Fruit fly (Drosophila melanogaster) whole organism, embryonic: Measurements from ENCODE around the gene tho2.
A peak's percentile ranks its signal among the peaks of the same experiment; 100 is the strongest.

Experiments used
- B-H2 ChIP-seq: fragments of 200-800 bp; sonication (Bioruptor generic); optimal IDR thresholded peaks from 2 replicates; lab custom pipeline; 2018; ENCODE audit warnings: missing biosample characterization, mild to moderate bottlenecking, missing genetic modification characterization
- Bgb ChIP-seq: fragments of 200-800 bp; sonication (Bioruptor generic); IDR thresholded peaks from 2 replicates; pipeline ENCODE4 v1.3.6; 2022; ENCODE audit warnings: missing biosample characterization, missing genetic modification characterization; ENCODE audit not compliant: partially characterized antibody
- CG10147 ChIP-seq: fragments of 200-800 bp; sonication (Bioruptor generic); optimal IDR thresholded peaks from 2 replicates; lab custom pipeline; 2019; ENCODE audit warnings: missing biosample characterization, mild to moderate bottlenecking, missing genetic modification characterization, moderate library complexity
- CG11093 ChIP-seq: fragments of 200-800 bp; sonication (Bioruptor generic); IDR thresholded peaks from 3 replicates; pipeline ENCODE4 v1.3.6; 2022; ENCODE audit warnings: missing biosample characterization, missing genetic modification characterization
- CG11504 ChIP-seq: fragments of 200-800 bp; sonication (Bioruptor generic); optimal IDR thresholded peaks from 3 replicates; lab custom pipeline; 2019; ENCODE audit warnings: missing biosample characterization, mild to moderate bottlenecking, missing genetic modification characterization, moderate library complexity
- CG11560 ChIP-seq: fragments of 200-800 bp; sonication (Bioruptor generic); IDR thresholded peaks from 3 replicates; pipeline ENCODE4 v1.3.6; 2022; ENCODE audit warnings: missing biosample characterization, missing genetic modification characterization
- CG11696 ChIP-seq: fragments of 200-800 bp; sonication (Bioruptor generic); IDR thresholded peaks from 2 replicates; pipeline ENCODE4 v1.3.6; 2022; ENCODE audit warnings: missing biosample characterization, missing genetic modification characterization
- CG12236 ChIP-seq: fragments of 200-800 bp; sonication (Bioruptor generic); optimal IDR thresholded peaks from 2 replicates; lab custom pipeline; 2016; ENCODE audit warnings: missing biosample characterization, missing genetic modification characterization
- CG1603 ChIP-seq: fragments of 200-800 bp; sonication (Bioruptor generic); optimal IDR thresholded peaks from 2 replicates; lab custom pipeline; 2019; ENCODE audit warnings: missing biosample characterization, mild to moderate bottlenecking, missing genetic modification characterization, moderate library complexity
- CG17385 ChIP-seq: fragments of 200-800 bp; sonication (Bioruptor generic); optimal IDR thresholded peaks from 3 replicates; lab custom pipeline; 2018; ENCODE audit warnings: missing biosample characterization, mild to moderate bottlenecking, missing genetic modification characterization
- CG17612 ChIP-seq: fragments of 200-800 bp; sonication (Bioruptor generic); IDR thresholded peaks from 2 replicates; pipeline ENCODE4 v1.3.6; 2022; ENCODE audit warnings: missing biosample characterization, missing genetic modification characterization
- CG17829 ChIP-seq: fragments of 200-800 bp; optimal IDR thresholded peaks from 2 replicates; lab custom pipeline; 2019; ENCODE audit warnings: missing biosample characterization, mild to moderate bottlenecking, missing genetic modification characterization, moderate library complexity
- CG18011 ChIP-seq: fragments of 200-800 bp; sonication (Bioruptor generic); optimal IDR thresholded peaks from 2 replicates; lab custom pipeline; 2017; ENCODE audit warnings: missing biosample characterization, missing genetic modification characterization, mild to moderate bottlenecking, moderate library complexity, missing genotype
- CG18599 ChIP-seq: fragments of 200-800 bp; sonication (Bioruptor generic); optimal IDR thresholded peaks from 3 replicates; lab custom pipeline; 2017; ENCODE audit warnings: missing biosample characterization, missing genetic modification characterization, mild to moderate bottlenecking, moderate library complexity, missing genetic modification reagents
- CG18764 ChIP-seq: fragments of 200-800 bp; sonication (Bioruptor generic); optimal IDR thresholded peaks from 3 replicates; lab custom pipeline; 2016; ENCODE audit warnings: missing biosample characterization, missing genetic modification characterization
- CG2116 ChIP-seq: fragments of 200-800 bp; sonication (Bioruptor generic); optimal IDR thresholded peaks from 3 replicates; lab custom pipeline; 2018; ENCODE audit warnings: missing biosample characterization, mild to moderate bottlenecking, missing genetic modification characterization
- CG2199 ChIP-seq: fragments of 200-800 bp; sonication (Bioruptor generic); IDR thresholded peaks from 3 replicates; pipeline ENCODE4 v1.3.6; 2022; ENCODE audit warnings: missing biosample characterization, missing genetic modification characterization
- CG2202 ChIP-seq: fragments of 200-800 bp; sonication (Bioruptor generic); optimal IDR thresholded peaks from 2 replicates; lab custom pipeline; 2018; ENCODE audit warnings: missing biosample characterization, mild to moderate bottlenecking, missing genetic modification characterization
- CG30431 ChIP-seq: fragments of 200-800 bp; sonication (Bioruptor generic); optimal IDR thresholded peaks from 2 replicates; lab custom pipeline; 2017; ENCODE audit warnings: missing biosample characterization, missing genetic modification characterization
- CG31441 ChIP-seq: fragments of 200-800 bp; sonication (Bioruptor generic); IDR thresholded peaks from 2 replicates; pipeline ENCODE4 v1.3.6; 2022; ENCODE audit warnings: missing biosample characterization, missing genetic modification characterization
- CG33557 ChIP-seq: fragments of 200-800 bp; sonication (Bioruptor generic); optimal IDR thresholded peaks from 2 replicates; lab custom pipeline; 2019; ENCODE audit warnings: missing biosample characterization, mild to moderate bottlenecking, missing genetic modification characterization, moderate library complexity
- CG34224 ChIP-seq: fragments of 200-800 bp; sonication (Bioruptor generic); IDR thresholded peaks from 3 replicates; pipeline ENCODE4 v1.3.6; 2022; ENCODE audit warnings: missing biosample characterization, missing genetic modification characterization; ENCODE audit not compliant: partially characterized antibody
- CG4707 ChIP-seq: fragments of 200-800 bp; sonication (Bioruptor generic); optimal IDR thresholded peaks from 2 replicates; lab custom pipeline; 2018; ENCODE audit warnings: missing biosample characterization, mild to moderate bottlenecking, missing genetic modification characterization, moderate library complexity
- CG6683 ChIP-seq: fragments of 200-800 bp; sonication (Bioruptor generic); optimal IDR thresholded peaks from 2 replicates; lab custom pipeline; 2017; ENCODE audit warnings: missing biosample characterization, mild to moderate bottlenecking, missing genetic modification characterization, missing genetic modification reagents
- CG9609 ChIP-seq: fragments of 200-800 bp; sonication (Bioruptor generic); optimal IDR thresholded peaks from 3 replicates; lab custom pipeline; 2016; ENCODE audit warnings: missing biosample characterization, missing genetic modification characterization
- CG9876 ChIP-seq: fragments of 200-800 bp; sonication (Bioruptor generic); optimal IDR thresholded peaks from 2 replicates; lab custom pipeline; 2016; ENCODE audit warnings: missing biosample characterization, missing genetic modification characterization
- Dfd ChIP-seq, 2 experiments: fragments of >200 bp; optimal IDR thresholded peaks; 2 replicates each; lab custom pipeline; 2017; ENCODE audit warnings: missing biosample characterization in 2 of 2, missing genetic modification characterization in 2 of 2
- Hr51 ChIP-seq, 2 experiments: fragments of 200-800 bp; sonication (Bioruptor generic); optimal IDR thresholded peaks; 2 replicates in 1 of 2; 3 replicates in 1 of 2; lab custom pipeline; 2016 to 2018; ENCODE audit warnings: missing biosample characterization in 2 of 2, missing genetic modification characterization in 2 of 2, mild to moderate bottlenecking in 1 of 2, moderate library complexity in 1 of 2
- Kr ChIP-seq: fragments of 200-800 bp; sonication (Bioruptor generic); optimal IDR thresholded peaks from 2 replicates; lab custom pipeline; 2017; ENCODE audit warnings: missing biosample characterization, mild to moderate bottlenecking, missing genetic modification characterization
- NC2β ChIP-seq: fragments of 200-800 bp; sonication (Bioruptor generic); optimal IDR thresholded peaks from 2 replicates; lab custom pipeline; 2016; ENCODE audit warnings: missing biosample characterization, missing genetic modification characterization
- YL-1 ChIP-seq: fragments of 200-800 bp; sonication (Bioruptor generic); optimal IDR thresholded peaks from 3 replicates; lab custom pipeline; 2017; ENCODE audit warnings: missing biosample characterization, mild to moderate bottlenecking, missing genetic modification characterization
- ac ChIP-seq: fragments of 200-800 bp; sonication (Bioruptor generic); optimal IDR thresholded peaks from 3 replicates; lab custom pipeline; 2017; ENCODE audit warnings: missing biosample characterization, mild to moderate bottlenecking, missing genetic modification characterization
- ap ChIP-seq: fragments of 200-800 bp; sonication (Bioruptor generic); IDR thresholded peaks from 2 replicates; pipeline ENCODE4 v1.3.6; 2022; ENCODE audit warnings: missing biosample characterization, missing genetic modification characterization
- bsh ChIP-seq, 2 experiments: fragments of 200-800 bp; sonication (Bioruptor generic); optimal IDR thresholded peaks; 2 replicates each; lab custom pipeline; 2017 to 2018; ENCODE audit warnings: mild to moderate bottlenecking in 2 of 2, missing biosample characterization in 2 of 2, missing genetic modification characterization in 2 of 2, moderate library complexity in 1 of 2
- chn ChIP-seq: fragments of 200-800 bp; sonication (Bioruptor generic); optimal IDR thresholded peaks from 2 replicates; lab custom pipeline; 2016; ENCODE audit warnings: missing biosample characterization, missing genetic modification characterization
- crol ChIP-seq: fragments of 200-800 bp; sonication (Bioruptor generic); IDR thresholded peaks from 2 replicates; pipeline ENCODE4 v1.3.6; 2022; ENCODE audit warnings: missing biosample characterization, missing genetic modification characterization
- fru ChIP-seq: fragments of >200 bp; optimal IDR thresholded peaks from 2 replicates; lab custom pipeline; 2017
- hkb ChIP-seq, 2 experiments: fragments of 200-800 bp in 1 of 2; fragments of >200 bp in 1 of 2; sonication (Bioruptor generic) in 1 of 2; IDR thresholded peaks in 1 of 2; optimal IDR thresholded peaks in 1 of 2; 2 replicates each; pipeline versions ENCODE4 v1.3.6 to Lab custom; 2017 to 2022; ENCODE audit warnings: missing biosample characterization in 1 of 2, missing genetic modification characterization in 1 of 2
- klu ChIP-seq: fragments of 200-800 bp; sonication (Bioruptor generic); IDR thresholded peaks from 2 replicates; pipeline ENCODE4 v1.3.6; 2022; ENCODE audit warnings: missing biosample characterization, missing genetic modification characterization
- lbe ChIP-seq: fragments of 200-800 bp; sonication (Bioruptor generic); optimal IDR thresholded peaks from 2 replicates; lab custom pipeline; 2016; ENCODE audit warnings: missing biosample characterization, mild to moderate bottlenecking, missing genetic modification characterization
- odd ChIP-seq: fragments of 200-800 bp; sonication (Bioruptor generic); optimal IDR thresholded peaks from 2 replicates; lab custom pipeline; 2017; ENCODE audit warnings: missing biosample characterization, mild to moderate bottlenecking, missing genetic modification characterization
- pita ChIP-seq: fragments of 200-800 bp; sonication (Bioruptor generic); optimal IDR thresholded peaks from 2 replicates; lab custom pipeline; 2017; ENCODE audit warnings: missing biosample characterization, mild to moderate bottlenecking, missing genetic modification characterization
- ranshi ChIP-seq: fragments of 200-800 bp; sonication (Bioruptor generic); IDR thresholded peaks from 2 replicates; pipeline ENCODE4 v1.3.6; 2022; ENCODE audit warnings: missing biosample characterization, missing genetic modification characterization
- salm ChIP-seq: fragments of 200-800 bp; sonication (Bioruptor generic); optimal IDR thresholded peaks from 2 replicates; lab custom pipeline; 2018; ENCODE audit warnings: missing biosample characterization, mild to moderate bottlenecking, missing genetic modification characterization
- sc ChIP-seq, 3 experiments: fragments of >200 bp in 2 of 3; fragments of 200-800 bp in 1 of 3; sonication (Bioruptor generic) in 1 of 3; optimal IDR thresholded peaks; 2 replicates in 2 of 3; 3 replicates in 1 of 3; lab custom pipeline; 2017; ENCODE audit warnings: mild to moderate bottlenecking in 1 of 3, missing biosample characterization in 1 of 3, missing genetic modification characterization in 1 of 3, missing genetic modification reagents in 1 of 3
- schlank ChIP-seq: fragments of 200-800 bp; sonication (Bioruptor generic); optimal IDR thresholded peaks from 2 replicates; lab custom pipeline; 2018; ENCODE audit warnings: missing biosample characterization, mild to moderate bottlenecking, missing genetic modification characterization
- sens ChIP-seq: fragments of 200-800 bp; sonication (Bioruptor generic); peaks from one replicate; lab custom pipeline; 2016; ENCODE audit warnings: missing biosample characterization, missing genetic modification characterization
- slbo ChIP-seq: fragments of 200-800 bp; sonication (Bioruptor generic); IDR thresholded peaks from 2 replicates; pipeline ENCODE4 v1.3.6; 2022; ENCODE audit warnings: missing biosample characterization, missing genetic modification characterization
- trem ChIP-seq: fragments of 200-800 bp; optimal IDR thresholded peaks from 3 replicates; lab custom pipeline; 2019; ENCODE audit warnings: missing biosample characterization, mild to moderate bottlenecking, missing genetic modification characterization, moderate library complexity
- yki ChIP-seq: fragments of >200 bp; optimal IDR thresholded peaks from 3 replicates; lab custom pipeline; 2018
- zfh2 ChIP-seq: fragments of 200-800 bp; sonication (Bioruptor generic); optimal IDR thresholded peaks from 2 replicates; lab custom pipeline; 2016; ENCODE audit warnings: missing biosample characterization, missing genetic modification characterization

tho2 gene

dm6 chr2L:2193357-2193780 lies 48.4 kb upstream of the tho2 start (continued):
- TF ChIP-seq trem (tag; lab: Kevin White, UChicago) (peak; percentile 31), CG18599 (GFP tag; lab: Kevin White, UChicago) (peak; percentile 53), CG6683 (peak; percentile 15), ranshi (GFP tag; lab: Robert Waterston, UW) (no peak), CG2202 (tag; lab: Kevin White, UChicago) (peak; percentile 31), CG12236 (no peak), NC2β (GFP tag; lab: Kevin White, UChicago) (peak; percentile 21), ap (no peak), yki (lab: Kevin White, UChicago) (no peak), ac (GFP tag; lab: Kevin White, UChicago) (no peak), CG18011 (GFP tag; lab: Kevin White, UChicago) (peak; percentile 15), B-H2 (GFP tag; lab: Kevin White, UChicago) (peak; percentile 78), schlank (peak; percentile 59), bsh (GFP tag; optimal IDR thresholded peaks at IDR 0.05; lab: Kevin White, UChicago) (peak; percentile 20 to 66), slbo (GFP tag; lab: Robert Waterston, UW) (no peak), sens (GFP tag; lab: Kevin White, UChicago) (peak; percentile 95), CG17612 (GFP tag; lab: Robert Waterston, UW) (no peak), CG2116 (GFP tag; lab: Kevin White, UChicago) (peak; percentile 99), chn (GFP tag; lab: Kevin White, UChicago) (no peak), sc (optimal IDR thresholded peaks at IDR 0.05; lab: Kevin White, UChicago) (no peak), sc (GFP tag; optimal IDR thresholded peaks at IDR 0.05; lab: Kevin White, UChicago) (no peak), CG9609 (no peak), klu (no peak), pita (GFP tag; lab: Kevin White, UChicago) (no peak), salm (tag; lab: Kevin White, UChicago) (peak; percentile 38), crol (GFP tag; lab: Robert Waterston, UW) (no peak), CG31441 (GFP tag; lab: Robert Waterston, UW) (no peak), fru (lab: Kevin White, UChicago) (no peak), hkb (optimal IDR thresholded peaks at IDR 0.05; lab: Kevin White, UChicago) (peak; percentile 79), hkb (GFP tag; IDR thresholded peaks at IDR 0.05; lab: Robert Waterston, UW) (no peak), CG11696 (GFP tag; lab: Robert Waterston, UW) (no peak), YL-1 (GFP tag; lab: Kevin White, UChicago) (peak; percentile 63), CG2199 (GFP tag; lab: Robert Waterston, UW) (no peak), CG4707 (GFP tag; lab: Kevin White, UChicago) (no peak), CG33557 (no peak), CG18764 (GFP tag; lab: Kevin White, UChicago) (no peak), CG11504 (tag; lab: Kevin White, UChicago) (peak; percentile 35), Kr (no peak), CG17829 (tag; lab: Kevin White, UChicago) (peak; percentile 33), CG30431 (GFP tag; lab: Kevin White, UChicago) (no peak), Dfd (GFP tag; optimal IDR thresholded peaks at IDR 0.05; lab: Kevin White, UChicago) (no peak), CG1603 (tag; lab: Kevin White, UChicago) (peak; percentile 65), CG11560 (tag; lab: Robert Waterston, UW) (no peak), CG10147 (GFP tag; lab: Kevin White, UChicago) (no peak), CG11093 (GFP tag; lab: Robert Waterston, UW) (peak; percentile 33; the same call in 1 of the 3 replicates), lbe (GFP tag; lab: Kevin White, UChicago) (peak; percentile 30), odd (GFP tag; lab: Kevin White, UChicago) (peak; percentile 2), Bgb (GFP tag; lab: Robert Waterston, UW) (no peak), CG34224 (no peak), zfh2 (GFP tag; lab: Kevin White, UChicago) (no peak), CG9876 (GFP tag; lab: Kevin White, UChicago) (no peak), CG17385 (GFP tag; lab: Kevin White, UChicago) (peak; percentile 62), Hr51 (GFP tag; optimal IDR thresholded peaks at IDR 0.05; lab: Kevin White, UChicago) (peak in 1 of 2 experiments; percentile 45)
